Fruit fly (Drosophila melanogaster): ENCODE results near the gene Tg.

Gene Tg

DNA sequence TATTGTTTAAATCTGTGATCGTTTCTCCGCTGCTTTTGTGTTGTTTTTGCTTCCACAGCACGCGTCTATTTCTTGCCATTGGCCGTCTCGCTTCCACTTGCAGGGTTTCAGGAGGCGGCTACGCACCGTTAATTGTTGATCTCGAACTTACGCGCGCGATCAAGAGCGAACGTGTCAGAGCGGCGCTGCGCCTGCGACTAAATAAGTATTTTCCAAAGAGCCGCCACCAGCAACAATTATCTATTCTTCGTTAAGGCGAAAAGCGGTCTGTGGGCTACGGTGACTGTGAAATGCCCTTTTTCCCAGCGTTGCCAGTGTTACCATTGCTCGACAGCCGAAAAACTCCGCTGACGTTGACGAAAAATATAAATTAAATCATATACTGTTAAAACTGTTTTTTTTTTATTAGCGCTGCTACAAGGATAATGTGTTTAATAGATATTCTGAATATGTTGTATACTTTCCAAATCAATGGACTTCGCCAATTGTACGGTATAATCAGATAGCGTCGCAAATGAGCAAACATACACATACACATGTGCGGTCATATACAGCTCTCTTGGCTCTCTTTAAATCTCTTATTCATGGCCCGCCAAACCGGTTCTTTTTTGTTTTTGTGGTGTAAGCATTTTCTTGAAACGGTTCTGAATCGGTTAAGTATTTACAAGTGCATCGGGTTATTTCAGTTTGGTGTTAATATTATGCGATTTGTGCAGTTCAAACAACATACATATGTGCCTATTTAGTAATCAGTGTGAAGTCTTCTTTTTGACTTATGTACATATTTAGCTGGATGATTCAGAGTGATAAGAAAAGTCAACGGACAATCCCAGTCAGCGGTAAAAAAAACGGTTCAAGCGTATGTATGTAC is 17.0 kb upstream of the Tg start, which contains the start of gene pes:
Gene pes, minus strand, starts transcription at position 201 of the 871 bp plus-strand sequence.
- TF ChIP-seq Sin3A (optimal IDR thresholded peaks at IDR 0.05) (no peak), h (optimal IDR thresholded peaks at IDR 0.05) (no peak), Myc (optimal IDR thresholded peaks at IDR 0.05) (no peak), psq (optimal IDR thresholded peaks at IDR 0.05) (no peak), insv (optimal IDR thresholded peaks at IDR 0.05) (no peak), ttk (optimal IDR thresholded peaks at IDR 0.05) (no peak)

DNA sequence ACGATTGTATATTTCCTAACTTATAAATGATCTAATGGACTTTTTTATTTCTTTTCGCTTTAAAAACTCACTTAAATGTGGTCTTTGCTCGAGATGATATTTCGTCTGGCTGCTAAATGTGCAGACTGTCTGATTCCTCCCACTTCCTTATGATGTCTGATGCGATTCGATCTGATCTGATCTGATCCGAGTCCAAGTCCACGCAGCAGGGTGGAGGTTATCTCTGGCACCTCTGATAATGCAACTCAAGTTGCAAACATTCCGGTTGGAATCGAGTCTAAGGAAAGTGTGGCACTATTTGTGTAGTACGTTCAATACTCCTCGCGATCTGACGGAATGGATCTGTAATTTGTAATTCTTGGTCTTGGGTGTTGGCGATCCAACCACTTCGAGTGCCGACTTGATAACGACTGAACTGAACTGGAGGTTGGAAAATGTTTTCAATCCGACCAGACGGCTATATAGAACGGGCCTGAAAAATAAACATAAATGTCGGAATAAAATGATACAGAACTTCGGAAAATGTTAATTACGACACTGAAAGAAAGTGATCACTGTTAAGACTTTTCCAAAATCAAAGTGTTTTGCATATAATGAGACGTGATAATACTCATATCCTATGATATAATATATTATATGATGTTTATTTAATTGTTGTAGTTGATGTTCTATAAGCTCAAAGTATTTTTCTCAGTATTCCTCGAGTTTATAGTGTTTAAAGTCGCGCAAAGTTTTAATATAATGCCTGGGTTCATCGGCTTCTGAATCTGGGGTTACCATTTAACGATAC is 13.7 kb upstream of the Tg start:
- TF ChIP-seq ttk (optimal IDR thresholded peaks at IDR 0.05), result no peak
- TF ChIP-seq Myc (optimal IDR thresholded peaks at IDR 0.05), result no peak
- TF ChIP-seq Sin3A (optimal IDR thresholded peaks at IDR 0.05), result no peak

DNA sequence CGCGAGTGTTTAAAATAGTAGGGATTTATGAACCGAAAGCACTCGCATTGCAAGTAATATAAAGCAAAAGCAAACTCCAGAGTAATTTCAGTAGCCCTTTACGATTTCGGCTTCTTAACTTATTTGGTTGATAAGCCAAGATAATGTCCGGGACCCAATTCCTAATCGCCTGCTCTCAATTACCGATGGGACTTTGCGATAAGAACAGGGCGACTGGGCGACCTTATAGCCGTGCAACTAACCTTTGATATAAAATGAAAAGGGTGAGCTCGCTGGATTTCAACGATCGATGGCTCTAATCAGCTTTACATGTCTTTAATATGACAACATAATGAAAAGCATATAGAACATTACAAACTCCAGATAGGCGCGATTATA is 13.1 kb upstream of the Tg start, which contains the start of gene CG7227:
Gene CG7227, minus strand, starts transcription at position 72 of the 378 bp plus-strand sequence.
- TF ChIP-seq h (optimal IDR thresholded peaks at IDR 0.05) (no peak), insv (optimal IDR thresholded peaks at IDR 0.05) (no peak), ttk (optimal IDR thresholded peaks at IDR 0.05) (no peak), psq (optimal IDR thresholded peaks at IDR 0.05) (no peak), Myc (optimal IDR thresholded peaks at IDR 0.05) (no peak)

DNA sequence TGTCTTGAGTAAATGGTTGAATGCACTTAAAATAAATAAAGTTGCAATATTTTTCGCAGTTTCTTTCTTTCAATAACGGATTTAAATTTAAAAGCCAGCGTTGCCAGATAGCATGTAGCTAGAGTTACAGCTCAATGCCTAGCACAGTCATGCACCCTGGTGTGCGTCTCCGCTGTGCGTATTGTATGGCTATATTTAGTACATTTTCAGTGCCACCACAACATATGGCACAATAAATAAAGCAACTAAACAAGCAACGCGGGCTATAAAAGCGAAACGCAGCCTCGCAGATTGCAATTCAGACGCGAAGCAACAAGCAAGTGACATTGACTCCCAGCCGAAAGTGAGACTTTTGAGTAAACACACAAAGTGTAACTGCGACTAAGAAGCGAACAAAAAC is 12.6 kb upstream of the Tg start, which contains the start of gene Sirup:
Gene Sirup, plus strand, starts transcription at position 215 of the 400 bp plus-strand sequence.
- TF ChIP-seq psq (optimal IDR thresholded peaks at IDR 0.05), result no peak
- no peak for TF ChIP-seq Myc (optimal IDR thresholded peaks at IDR 0.05)
- no peak for TF ChIP-seq Sin3A (optimal IDR thresholded peaks at IDR 0.05)
- TF ChIP-seq ttk (optimal IDR thresholded peaks at IDR 0.05), result no peak
- TF ChIP-seq insv (optimal IDR thresholded peaks at IDR 0.05), result no peak
- no peak for TF ChIP-seq h (optimal IDR thresholded peaks at IDR 0.05)

DNA sequence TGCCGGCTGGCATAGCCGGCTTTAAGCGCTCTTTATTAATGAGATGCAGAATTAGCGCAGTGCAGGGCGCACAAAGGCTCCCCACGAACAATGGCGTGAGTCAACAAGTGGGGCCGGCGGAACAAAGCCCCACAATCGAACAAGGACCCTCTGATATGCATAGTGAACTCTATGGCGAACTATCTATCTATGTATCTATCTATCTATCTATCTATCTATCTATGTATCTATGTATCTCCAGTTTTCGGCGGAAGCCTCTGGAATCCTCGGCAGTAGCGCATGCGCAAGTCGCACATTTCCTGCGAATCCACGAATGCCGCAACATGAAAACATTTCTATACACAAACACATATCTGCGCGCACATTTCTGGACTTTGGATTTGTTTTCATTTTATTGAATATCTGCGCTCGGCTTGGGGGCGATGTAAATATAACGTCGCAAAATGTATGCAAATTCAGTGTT is 10.6 kb upstream of the Tg start:
- TF ChIP-seq ttk (optimal IDR thresholded peaks at IDR 0.05) (no peak), Myc (optimal IDR thresholded peaks at IDR 0.05) (no peak), Sin3A (optimal IDR thresholded peaks at IDR 0.05) (no peak), h (optimal IDR thresholded peaks at IDR 0.05) (no peak), psq (optimal IDR thresholded peaks at IDR 0.05) (no peak), insv (optimal IDR thresholded peaks at IDR 0.05) (no peak)

DNA sequence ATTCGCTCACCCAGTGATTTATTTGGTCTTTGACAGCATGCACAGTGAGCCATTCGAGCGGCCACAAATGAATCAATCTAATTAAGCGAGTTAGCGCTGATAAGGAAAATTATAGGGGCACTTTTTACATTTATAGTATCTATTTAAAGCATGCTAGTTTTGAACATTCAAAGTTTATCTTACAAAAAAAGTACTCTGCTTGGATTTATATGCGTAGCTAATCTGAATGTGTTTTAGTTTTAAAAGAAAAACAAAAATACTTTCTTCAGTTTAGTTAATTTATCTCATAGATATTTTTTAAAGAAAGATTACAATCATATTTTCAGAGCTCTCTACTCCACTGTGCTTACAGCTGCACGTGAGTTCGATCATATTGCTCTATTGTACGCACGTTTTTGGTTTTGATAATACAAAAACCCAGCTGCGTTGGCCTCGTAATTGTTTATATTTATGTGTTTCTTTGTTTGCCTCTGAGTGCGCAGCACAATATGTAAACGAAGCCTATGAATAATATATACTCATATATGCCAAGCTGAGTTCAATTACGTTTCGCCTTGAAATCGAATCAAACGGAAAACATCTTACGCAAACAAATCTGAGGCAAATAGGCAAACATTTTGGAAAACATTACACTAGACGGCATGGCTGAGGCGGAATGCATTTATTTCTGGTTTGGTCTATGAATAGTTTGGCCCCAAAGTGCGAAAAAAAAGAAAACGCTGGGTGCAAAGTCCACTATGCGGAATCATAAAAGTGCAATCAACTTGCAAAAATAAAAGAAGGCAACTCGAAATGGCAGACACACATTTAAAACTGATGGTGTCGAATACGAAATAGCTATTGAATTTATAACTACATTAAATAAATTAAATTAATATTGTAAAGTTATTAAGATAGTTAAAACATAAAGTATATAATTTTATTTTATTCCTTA is 9.2 kb upstream of the Tg start:
- no peak for TF ChIP-seq h (optimal IDR thresholded peaks at IDR 0.05)
- no peak for TF ChIP-seq ttk (optimal IDR thresholded peaks at IDR 0.05)
- TF ChIP-seq psq (optimal IDR thresholded peaks at IDR 0.05), result no peak
- TF ChIP-seq Sin3A (optimal IDR thresholded peaks at IDR 0.05), result no peak
- TF ChIP-seq Myc (optimal IDR thresholded peaks at IDR 0.05), result no peak
- TF ChIP-seq insv (optimal IDR thresholded peaks at IDR 0.05), result no peak

DNA sequence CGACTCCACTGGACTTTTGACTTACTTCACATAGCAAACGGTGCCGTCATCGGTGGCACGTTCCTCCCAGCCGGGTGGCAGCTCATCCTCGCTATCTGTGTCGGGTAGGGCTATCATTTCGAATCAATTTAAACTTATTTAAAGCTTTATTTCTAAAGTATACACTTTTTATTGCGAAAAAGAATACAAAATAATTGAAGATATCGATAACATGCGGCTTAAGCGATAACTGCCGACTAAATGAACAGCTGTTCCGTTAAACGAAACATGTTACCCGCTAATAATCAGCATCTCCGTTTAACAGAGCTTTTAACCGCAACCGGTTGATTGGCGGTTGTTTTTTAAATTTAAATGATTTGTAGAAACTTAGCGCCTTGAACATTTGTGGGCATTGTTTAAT is 7.1 kb upstream of the Tg start, which contains the start of gene Wwox:
Gene Wwox, minus strand, starts transcription at position 215 of the 400 bp plus-strand sequence.
- TF ChIP-seq ttk (optimal IDR thresholded peaks at IDR 0.05) (no peak), Sin3A (optimal IDR thresholded peaks at IDR 0.05) (no peak), h (optimal IDR thresholded peaks at IDR 0.05) (no peak), insv (optimal IDR thresholded peaks at IDR 0.05) (no peak), Myc (optimal IDR thresholded peaks at IDR 0.05) (no peak), psq (optimal IDR thresholded peaks at IDR 0.05) (no peak)

DNA sequence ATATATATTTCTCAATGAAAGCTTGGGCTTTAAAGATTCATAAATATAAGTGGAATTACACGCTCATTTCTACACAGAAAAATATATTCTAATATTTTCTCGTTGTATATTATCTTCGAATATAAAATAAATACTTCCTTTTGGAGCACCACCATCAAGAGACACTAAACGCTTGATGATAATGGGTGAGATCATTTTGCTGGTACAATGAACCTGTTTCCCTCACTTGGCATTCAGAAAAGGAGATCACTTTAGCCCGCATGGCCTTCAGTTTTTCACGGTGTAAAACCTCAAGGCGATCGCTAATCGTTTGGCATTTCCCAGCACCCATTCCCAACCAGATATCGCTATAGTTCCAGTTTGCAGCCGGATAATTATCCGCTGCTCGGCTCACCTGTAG is 5.2 kb upstream of the Tg start:
- TF ChIP-seq ttk (optimal IDR thresholded peaks at IDR 0.05) (no peak), insv (optimal IDR thresholded peaks at IDR 0.05) (no peak)

DNA sequence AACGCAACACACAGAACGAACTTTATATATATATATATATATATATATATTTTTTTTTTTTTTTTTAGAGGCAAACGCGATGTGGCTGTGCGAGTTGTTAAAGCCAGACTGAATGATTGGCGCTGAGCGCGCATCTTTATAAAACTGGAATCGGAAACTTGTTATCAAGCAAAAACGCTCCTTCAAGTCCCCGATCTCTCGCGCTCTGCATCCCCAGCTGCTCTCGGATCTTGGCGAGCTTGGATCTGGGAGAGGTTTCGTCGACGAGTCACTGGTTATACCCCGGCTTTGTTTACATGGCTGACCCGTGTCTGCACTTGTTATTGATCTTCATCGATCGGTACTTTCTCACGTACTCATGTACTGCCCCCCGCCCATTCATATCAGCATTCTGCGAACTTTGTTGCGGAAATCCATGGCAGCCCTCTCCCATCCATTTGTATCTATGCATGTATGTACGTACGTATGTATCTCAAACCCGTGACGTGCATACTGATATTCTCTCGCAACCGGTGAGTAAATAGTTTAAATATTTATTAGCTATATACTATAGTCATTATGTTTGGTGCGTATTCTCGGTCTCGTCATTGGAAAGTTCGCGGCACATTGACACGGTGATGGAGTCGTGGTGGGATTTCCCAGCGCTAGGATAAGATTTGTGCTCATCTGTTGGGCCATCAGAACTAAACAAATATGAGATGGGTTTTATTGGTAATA is 3.9 kb upstream of the Tg start, which contains the start of gene Spn28Dc:
Gene Spn28Dc, minus strand, starts transcription at position 51 of the 717 bp plus-strand sequence.
- TF ChIP-seq h (optimal IDR thresholded peaks at IDR 0.05), result no peak
- no peak for TF ChIP-seq Myc (optimal IDR thresholded peaks at IDR 0.05)
- no peak for TF ChIP-seq ttk (optimal IDR thresholded peaks at IDR 0.05)
- TF ChIP-seq Sin3A (optimal IDR thresholded peaks at IDR 0.05), result no peak
- no peak for TF ChIP-seq insv (optimal IDR thresholded peaks at IDR 0.05)
- TF ChIP-seq psq (optimal IDR thresholded peaks at IDR 0.05), result no peak

DNA sequence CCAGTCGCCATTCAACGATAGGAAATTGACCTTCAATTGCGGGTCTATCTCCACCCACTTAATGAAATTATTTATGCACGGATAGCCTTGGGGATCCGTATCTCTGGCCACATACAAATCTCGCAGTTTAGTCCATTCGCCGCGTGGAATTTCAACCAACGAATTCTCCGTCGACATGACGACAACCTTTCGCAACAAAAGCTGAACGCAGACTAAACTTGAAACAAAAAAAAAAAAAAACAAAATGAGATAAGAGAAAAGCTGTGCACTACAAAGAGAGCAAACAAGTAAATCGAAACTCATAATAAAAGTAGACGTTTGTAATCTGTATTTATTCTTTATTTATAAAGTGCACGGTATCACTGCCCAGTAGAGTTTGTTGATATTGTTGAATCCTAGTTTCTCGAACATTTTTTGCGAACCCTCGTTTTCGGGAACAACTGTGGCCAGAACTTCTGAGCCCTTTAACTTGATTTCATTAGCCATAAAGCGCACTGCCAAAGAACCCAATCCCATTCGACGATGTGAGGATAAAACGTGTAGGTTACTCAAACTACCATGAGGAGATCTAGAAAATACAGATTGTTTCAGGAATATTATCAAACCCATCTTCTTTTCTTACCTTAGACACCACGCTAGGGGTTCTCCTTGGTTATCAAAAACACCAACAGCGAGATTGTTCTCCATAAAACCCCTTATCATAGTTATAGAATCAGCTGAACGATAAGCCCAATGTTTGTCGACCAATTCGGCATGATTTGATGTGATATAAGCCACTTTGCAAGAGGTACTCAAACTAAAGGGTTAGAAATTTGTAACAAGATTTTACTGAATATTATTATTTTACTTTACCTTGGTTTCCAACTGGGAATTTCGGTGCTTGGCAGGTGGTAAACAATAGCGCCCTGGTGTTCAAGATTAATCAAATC is 1.7 kb upstream of the Tg start, which contains the start of gene CG12560:
Gene CG12560, minus strand, starts transcription at position 195 of the 929 bp plus-strand sequence.
- TF ChIP-seq ttk (optimal IDR thresholded peaks at IDR 0.05), result no peak
- no peak for TF ChIP-seq Myc (optimal IDR thresholded peaks at IDR 0.05)
- no peak for TF ChIP-seq h (optimal IDR thresholded peaks at IDR 0.05)
- no peak for TF ChIP-seq psq (optimal IDR thresholded peaks at IDR 0.05)
- TF ChIP-seq Sin3A (optimal IDR thresholded peaks at IDR 0.05), result no peak
- TF ChIP-seq insv (optimal IDR thresholded peaks at IDR 0.05), result no peak

Measured in Kc167 (cell line).